Fruit fly (Drosophila melanogaster) whole organism, pupa: ENCODE data around the gene Vm34Ca.

Source experiments
- CG32121 ChIP-seq: fragments of 200-800 bp; sonication (Bioruptor generic); IDR thresholded peaks from 2 replicates; pipeline ENCODE4 v1.3.6; 2022; ENCODE audit warnings: missing biosample characterization, missing genetic modification characterization
- D1 ChIP-seq: fragments of 200-800 bp; sonication (Bioruptor generic); optimal IDR thresholded peaks from 2 replicates; lab custom pipeline; 2018; ENCODE audit warnings: missing biosample characterization, mild to moderate bottlenecking, missing genetic modification characterization, moderate library complexity
- Ets98B ChIP-seq: fragments of 200-800 bp; sonication (Bioruptor generic); IDR thresholded peaks from 2 replicates; pipeline ENCODE4 v1.3.6; 2022; ENCODE audit warnings: missing biosample characterization, missing genetic modification characterization
- Pif1A ChIP-seq: fragments of 200-800 bp; sonication (Bioruptor generic); optimal IDR thresholded peaks from 3 replicates; lab custom pipeline; 2016; ENCODE audit warnings: missing biosample characterization, missing genetic modification characterization

DNA sequence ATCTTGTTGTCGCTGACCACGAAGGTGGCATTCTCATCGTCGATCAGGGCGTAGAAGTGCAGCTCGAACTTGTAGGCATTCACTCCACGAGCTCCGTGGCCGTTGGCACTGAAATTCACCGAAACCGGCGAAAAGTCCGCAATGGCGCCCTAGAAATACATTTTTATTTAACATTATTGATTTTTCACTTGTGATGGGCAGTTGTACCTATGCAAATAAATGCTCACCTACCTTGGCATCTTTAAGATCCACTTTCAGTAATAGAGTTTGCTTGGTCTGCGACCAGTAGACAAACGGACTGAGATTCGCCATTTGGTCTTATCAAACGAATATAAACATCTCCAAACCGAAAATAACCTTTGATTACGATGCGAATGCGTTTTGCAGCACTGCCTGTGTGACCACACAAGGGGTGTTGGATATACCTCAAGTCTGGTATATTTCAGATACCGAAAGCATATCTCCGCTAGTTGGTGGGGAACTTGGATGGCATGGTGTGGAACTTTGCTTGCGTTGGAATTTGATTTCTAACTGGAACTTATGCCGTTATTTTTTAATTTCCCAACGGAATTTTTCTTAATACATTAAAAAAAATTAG, 33.9 kb upstream of the Vm34Ca start, which contains the start of gene Hacd2:
- TF ChIP-seq D1 (tag; lab: Kevin White, UChicago) (peak; percentile 35), CG32121 (GFP tag; lab: Robert Waterston, UW) (no peak), Pif1A (GFP tag; lab: Kevin White, UChicago) (no peak), Ets98B (GFP tag; lab: Robert Waterston, UW) (no peak)
